Worm (Caenorhabditis elegans) whole organism, early embryonic: ENCODE data around the gene tofu-1.

ENCODE experiments used
- aly-1 ChIP-seq: sonication (generic microtip); optimal IDR thresholded peaks from 2 replicates; lab custom pipeline; 2016; ENCODE audit warnings: missing genetic modification characterization, missing compliant biosample characterization
- ama-1 ChIP-seq: fragments of 150-350 bp; optimal IDR thresholded peaks from 2 replicates; lab custom pipeline; 2014
- ceh-13 ChIP-seq: fragments of 200-800 bp; sonication (Bioruptor generic); optimal IDR thresholded peaks from 2 replicates; lab custom pipeline; 2018; ENCODE audit warnings: mild to moderate bottlenecking, missing genetic modification characterization, missing compliant biosample characterization
- ets-7 ChIP-seq: sonication (generic microtip); optimal IDR thresholded peaks from 2 replicates; lab custom pipeline; 2016; ENCODE audit warnings: missing genotype, missing genetic modification characterization, missing compliant biosample characterization
- flt-1 ChIP-seq: fragments of 200-800 bp; sonication (Bioruptor generic); IDR thresholded peaks from 2 replicates; pipeline ENCODE4 v1.3.6; 2022; ENCODE audit warnings: missing genetic modification characterization, missing compliant biosample characterization
- hmbx-1 ChIP-seq: sonication (generic microtip); optimal IDR thresholded peaks from 2 replicates; lab custom pipeline; 2016; ENCODE audit warnings: mild to moderate bottlenecking, missing genetic modification characterization, missing compliant biosample characterization
- hmg-4 ChIP-seq: fragments of 200-800 bp; sonication (Bioruptor generic); optimal IDR thresholded peaks from 2 replicates; lab custom pipeline; 2018; ENCODE audit warnings: mild to moderate bottlenecking, missing genetic modification characterization, missing compliant biosample characterization
- hnd-1 ChIP-seq: sonication (generic microtip); optimal IDR thresholded peaks from 2 replicates; lab custom pipeline; 2016; ENCODE audit warnings: missing genetic modification characterization, missing compliant biosample characterization
- tbx-11 ChIP-seq: fragments of 200-800 bp; sonication (Bioruptor generic); IDR thresholded peaks from 2 replicates; pipeline ENCODE4 v1.3.6; 2022; ENCODE audit warnings: missing genetic modification characterization, missing compliant biosample characterization
- tbx-37 ChIP-seq: fragments of 200-800 bp; sonication (Bioruptor generic); conservative IDR thresholded peaks from 2 replicates; pipeline ENCODE4 v1.3.6; 2022; ENCODE audit warnings: missing genetic modification reagents, missing genetic modification characterization, missing compliant biosample characterization

DNA sequence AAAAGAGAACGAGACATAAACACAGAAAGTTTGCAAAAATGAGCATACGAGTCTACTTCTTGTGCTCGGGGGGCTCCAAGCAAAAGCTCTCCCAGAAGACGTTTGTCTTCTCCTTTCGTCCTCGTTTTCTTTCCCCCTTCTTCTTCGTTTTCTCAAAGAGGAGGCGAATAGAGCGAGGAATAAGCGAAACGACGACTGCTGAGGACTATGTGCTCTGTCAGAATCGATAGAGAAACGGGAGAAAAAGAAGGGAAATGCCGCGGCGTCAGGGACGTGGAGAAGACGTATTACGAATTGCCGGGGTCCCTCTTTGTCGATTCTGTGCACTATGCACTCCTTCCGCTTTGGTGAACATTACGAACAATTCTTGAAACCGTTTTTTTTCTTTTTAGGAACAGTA, 2.5 kb upstream of the tofu-1 start:
- TF ChIP-seq hnd-1 (tag; lab: Kevin White, UChicago) (no peak), tbx-11 (no peak), ama-1 (lab: Kevin White, UChicago) (no peak), hmg-4 (GFP tag; lab: Kevin White, UChicago) (peak; percentile 22), aly-1 (tag; lab: Kevin White, UChicago) (no peak), flt-1 (GFP tag; lab: Robert Waterston, UW) (no peak), ceh-13 (GFP tag; lab: Kevin White, UChicago) (no peak), ets-7 (tag; lab: Kevin White, UChicago) (no peak), hmbx-1 (tag; lab: Kevin White, UChicago) (no peak), tbx-37 (GFP tag; lab: Robert Waterston, UW) (no peak)
